Fruit fly (Drosophila melanogaster): ENCODE measurements around the gene CG9590.

CG9590 gene

DNA sequence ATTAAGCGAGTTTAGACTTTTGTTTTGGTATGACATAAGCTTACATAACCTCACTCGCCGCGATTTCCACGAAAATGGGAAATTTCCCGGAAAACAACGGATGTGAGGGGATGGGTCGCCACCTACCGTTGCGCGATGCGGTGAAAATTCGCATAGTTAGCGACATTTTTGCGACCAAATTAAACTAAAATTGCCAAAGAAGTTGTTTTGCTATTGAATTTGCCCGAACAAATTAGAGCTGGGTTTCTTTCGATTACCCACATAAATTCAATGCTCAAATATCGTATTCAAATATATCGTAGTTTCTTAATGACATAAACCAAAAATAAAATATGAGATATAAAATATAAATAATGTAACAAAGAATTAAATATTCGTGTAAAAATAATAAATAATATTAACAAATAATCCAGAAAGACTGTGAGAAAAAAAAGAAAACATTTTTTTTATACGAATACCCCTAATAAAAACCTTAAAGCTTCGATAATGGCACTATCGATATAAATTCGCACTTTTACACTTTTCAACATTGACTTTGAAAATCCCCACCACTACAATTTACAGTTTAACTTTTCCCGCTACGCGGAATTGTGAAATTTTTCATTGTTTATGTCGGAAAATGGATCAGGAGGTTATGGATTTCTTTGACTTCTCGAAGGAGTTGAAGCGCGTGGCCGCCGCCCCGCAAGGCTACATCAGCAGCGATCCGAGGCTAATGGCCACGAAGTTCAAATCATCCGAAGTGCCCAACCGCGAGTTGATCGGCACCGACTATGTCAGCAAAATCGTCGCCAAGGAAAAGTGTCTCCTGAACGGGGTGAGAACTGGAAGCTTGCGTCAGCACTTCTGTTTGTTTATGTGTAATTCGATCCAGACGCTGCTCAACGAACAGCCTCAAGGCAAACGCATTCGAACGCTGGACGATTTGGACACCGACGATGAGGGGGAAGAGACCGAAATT, 50.6 kb downstream of the CG9590 start, which contains the start of the genes ND-23 and spn-E (continued):
- no peak for TF ChIP-seq CG32006 (GFP tag; optimal IDR thresholded peaks at IDR 0.05)
- no peak for TF ChIP-seq Lpt (GFP tag; optimal IDR thresholded peaks at IDR 0.05)
- no peak for TF ChIP-seq dac (GFP tag; optimal IDR thresholded peaks at IDR 0.05)
- peak; percentile 25 for TF ChIP-seq esn (GFP tag; optimal IDR thresholded peaks at IDR 0.05)
- TF ChIP-seq net (GFP tag; optimal IDR thresholded peaks at IDR 0.05) = no peak
- TF ChIP-seq vri (GFP tag; optimal IDR thresholded peaks at IDR 0.05) = peak; percentile 66
- TF ChIP-seq salr (GFP tag; optimal IDR thresholded peaks at IDR 0.05) = peak in 1 of 2 experiments; percentile 24
- TF ChIP-seq fd85E (GFP tag; optimal IDR thresholded peaks at IDR 0.05) = no peak
- TF ChIP-seq dsx (GFP tag; optimal IDR thresholded peaks at IDR 0.05; ENCODE audit: poor library complexity, severe bottlenecking) = no peak

Data from whole organism, prepupa.